Worm (Caenorhabditis elegans) whole organism, L2 larva: Measurements from ENCODE around the gene sec-61.A.

Source experiments
- C34F6.9 ChIP-seq: fragments of 150-350 bp; optimal IDR thresholded peaks from 2 replicates; lab custom pipeline; 2014; ENCODE audit warnings: missing biosample characterization, missing genetic modification characterization
- F13H6.1 ChIP-seq: sonication (generic microtip); optimal IDR thresholded peaks from 2 replicates; lab custom pipeline; 2016; ENCODE audit warnings: missing genetic modification characterization, missing compliant biosample characterization
- R02D3.7 ChIP-seq: fragments of 150-350 bp; optimal IDR thresholded peaks from 2 replicates; lab custom pipeline; 2014; ENCODE audit warnings: missing biosample characterization, missing genetic modification characterization
- Y55F3AM.14 ChIP-seq: fragments of 200-800 bp; sonication (Bioruptor generic); optimal IDR thresholded peaks from 2 replicates; lab custom pipeline; 2018; ENCODE audit warnings: mild to moderate bottlenecking, missing genetic modification characterization, missing compliant biosample characterization
- ZK546.5 ChIP-seq: sonication (generic microtip); optimal IDR thresholded peaks from 2 replicates; lab custom pipeline; 2017; ENCODE audit warnings: missing biosample characterization, missing genetic modification characterization
- ama-1 ChIP-seq: fragments of 150-350 bp; optimal IDR thresholded peaks from 2 replicates; lab custom pipeline; 2018; ENCODE audit warnings: inconsistent platforms
- egl-27 ChIP-seq: sonication (generic microtip); optimal IDR thresholded peaks from 3 replicates; lab custom pipeline; 2017; ENCODE audit warnings: missing biosample characterization, missing genetic modification reagents, missing genetic modification characterization
- lin-13 ChIP-seq: fragments of 150-350 bp; optimal IDR thresholded peaks from 2 replicates; lab custom pipeline; 2014; ENCODE audit warnings: missing biosample characterization, missing genetic modification reagents, missing genetic modification characterization
- lin-39 ChIP-seq: fragments of 150-350 bp; optimal IDR thresholded peaks from 2 replicates; lab custom pipeline; 2014; ENCODE audit warnings: missing biosample characterization, missing genetic modification reagents, missing genetic modification characterization
- mdl-1 ChIP-seq, 2 experiments: fragments of 150-350 bp in 1 of 2; sonication (generic microtip) in 1 of 2; optimal IDR thresholded peaks; 2 replicates each; lab custom pipeline; 2017; ENCODE audit warnings: missing biosample characterization in 2 of 2, missing genetic modification characterization in 2 of 2
- nhr-11 ChIP-seq: fragments of 150-350 bp; optimal IDR thresholded peaks from 2 replicates; lab custom pipeline; 2014; ENCODE audit warnings: missing biosample characterization, missing genetic modification characterization
- nhr-77 ChIP-seq: fragments of 150-350 bp; optimal IDR thresholded peaks from 2 replicates; lab custom pipeline; 2014; ENCODE audit warnings: missing biosample characterization, missing genetic modification characterization
- snpc-4 ChIP-seq: fragments of 150-350 bp; optimal IDR thresholded peaks from 2 replicates; lab custom pipeline; 2014; ENCODE audit warnings: missing biosample characterization, missing genetic modification characterization

- TF ChIP-seq nhr-11 (tag; lab: Kevin White, UChicago) (no peak), R02D3.7 (peak; percentile 10), lin-13 (GFP tag; lab: Kevin White, UChicago) (no peak), nhr-77 (tag; lab: Kevin White, UChicago) (no peak), egl-27 (tag; lab: Kevin White, UChicago) (no peak), mdl-1 (tag; optimal IDR thresholded peaks at IDR 0.05; lab: Kevin White, UChicago) (no peak), C34F6.9 (tag; lab: Kevin White, UChicago) (peak; percentile 22), snpc-4 (tag; lab: Kevin White, UChicago) (no peak), ama-1 (lab: Kevin White, UChicago) (no peak), F13H6.1 (no peak), Y55F3AM.14 (GFP tag; lab: Kevin White, UChicago) (no peak), ZK546.5 (no peak), lin-39 (tag; lab: Kevin White, UChicago) (no peak)
Measured at ce11 chrIV:14797354-14797753, 27.7 kb downstream of the sec-61.A start, which contains the start of the genes Y57G11C.1147 and nuo-3.
